Worm (Caenorhabditis elegans): ENCODE data around the gene fbxa-104.

DNA sequence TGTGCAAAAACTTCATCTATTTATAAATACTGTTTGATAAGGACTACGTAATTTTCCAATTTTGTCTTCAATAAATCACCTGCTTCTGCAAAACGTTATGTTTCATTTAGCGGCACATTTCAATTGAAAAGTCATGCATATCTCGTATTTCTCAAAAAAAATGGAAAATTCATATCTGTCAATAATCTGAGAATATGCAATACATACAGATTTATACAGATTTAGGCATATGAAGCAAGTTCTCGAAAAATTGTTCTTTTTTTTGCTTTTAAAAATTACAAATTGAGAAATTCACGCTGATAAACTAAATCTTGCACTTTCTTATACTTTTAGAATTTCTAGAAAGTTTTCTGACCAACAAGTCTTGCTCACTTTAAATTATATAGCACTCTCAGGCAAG is 20.7 kb upstream of the fbxa-104 start, which contains the start of gene T26H5.11:
- TF ChIP-seq ama-1 (optimal IDR thresholded peaks at IDR 0.05) (no peak), hlh-30 (tag; optimal IDR thresholded peaks at IDR 0.05; ENCODE audit: insufficient read depth) (no peak)
